Fruit fly (Drosophila melanogaster) whole organism, prepupa: ENCODE data around the gene axo.

Experiments used
- Blimp-1 ChIP-seq: fragments of 200-800 bp; sonication (Bioruptor generic); optimal IDR thresholded peaks from 3 replicates; lab custom pipeline; 2017; ENCODE audit warnings: missing biosample characterization, missing genetic modification characterization, mild to moderate bottlenecking, moderate library complexity, missing genetic modification reagents
- CG10631 ChIP-seq: fragments of 200-800 bp; sonication (Bioruptor generic); optimal IDR thresholded peaks from 2 replicates; lab custom pipeline; 2016; ENCODE audit warnings: missing biosample characterization, missing genetic modification characterization
- CG11294 ChIP-seq: fragments of 200-800 bp; sonication (Bioruptor generic); IDR thresholded peaks from 2 replicates; pipeline ENCODE4 v1.3.6; 2022; ENCODE audit warnings: missing biosample characterization, missing genetic modification characterization
- CG15336 ChIP-seq: fragments of 200-800 bp; sonication (Bioruptor generic); IDR thresholded peaks from 2 replicates; pipeline ENCODE4 v1.3.6; 2022; ENCODE audit warnings: missing biosample characterization, missing genetic modification characterization
- CG16779 ChIP-seq: fragments of 200-800 bp; sonication (Bioruptor generic); optimal IDR thresholded peaks from 3 replicates; lab custom pipeline; 2017; ENCODE audit warnings: missing biosample characterization, mild to moderate bottlenecking, missing genetic modification characterization
- CG31627 ChIP-seq: fragments of 200-800 bp; sonication (Bioruptor generic); optimal IDR thresholded peaks from 3 replicates; lab custom pipeline; 2016; ENCODE audit warnings: missing biosample characterization, missing genetic modification characterization
- CG32006 ChIP-seq: fragments of 200-800 bp; sonication (Bioruptor generic); optimal IDR thresholded peaks from 3 replicates; lab custom pipeline; 2017; ENCODE audit warnings: missing biosample characterization, mild to moderate bottlenecking, missing genetic modification characterization
- CG34406 ChIP-seq: fragments of 200-800 bp; sonication (Bioruptor generic); optimal IDR thresholded peaks from 3 replicates; lab custom pipeline; 2016; ENCODE audit warnings: missing biosample characterization, missing genetic modification characterization
- CG3919 ChIP-seq: fragments of 200-800 bp; sonication (Bioruptor generic); optimal IDR thresholded peaks from 3 replicates; lab custom pipeline; 2016; ENCODE audit warnings: missing biosample characterization, missing genetic modification characterization
- CG4318 ChIP-seq: fragments of 200-800 bp; sonication (Bioruptor generic); optimal IDR thresholded peaks from 3 replicates; lab custom pipeline; 2017; ENCODE audit warnings: missing biosample characterization, mild to moderate bottlenecking, missing genetic modification characterization
- CG6163 ChIP-seq: fragments of 200-800 bp; sonication (Bioruptor generic); IDR thresholded peaks from 3 replicates; pipeline ENCODE4 v1.3.6; 2022; ENCODE audit warnings: missing biosample characterization, missing genetic modification characterization
- CG6276 ChIP-seq: fragments of 200-800 bp; sonication (Bioruptor generic); optimal IDR thresholded peaks from 2 replicates; lab custom pipeline; 2017; ENCODE audit warnings: missing biosample characterization, mild to moderate bottlenecking, missing genetic modification characterization
- CG6792 ChIP-seq: fragments of 200-800 bp; sonication (Bioruptor generic); optimal IDR thresholded peaks from 3 replicates; lab custom pipeline; 2016; ENCODE audit warnings: missing biosample characterization, missing genetic modification characterization
- CG6808 ChIP-seq: fragments of 200-800 bp; sonication (Bioruptor generic); optimal IDR thresholded peaks from 3 replicates; lab custom pipeline; 2017; ENCODE audit warnings: missing biosample characterization, missing genetic modification characterization, mild to moderate bottlenecking, moderate library complexity, missing genetic modification reagents
- CG6854 ChIP-seq: fragments of 200-800 bp; sonication (Bioruptor generic); optimal IDR thresholded peaks from 2 replicates; lab custom pipeline; 2017; ENCODE audit warnings: missing biosample characterization, mild to moderate bottlenecking, missing genetic modification characterization
- CG7368 ChIP-seq: fragments of 200-800 bp; sonication (Bioruptor generic); optimal IDR thresholded peaks from 3 replicates; lab custom pipeline; 2016; ENCODE audit warnings: missing biosample characterization, missing genetic modification characterization
- CG8119 ChIP-seq: fragments of 200-800 bp; sonication (Bioruptor generic); IDR thresholded peaks from 3 replicates; pipeline ENCODE4 v1.3.6; 2022; ENCODE audit warnings: missing biosample characterization, missing genetic modification characterization
- CG8319 ChIP-seq: fragments of 200-800 bp; sonication (Bioruptor generic); optimal IDR thresholded peaks from 3 replicates; lab custom pipeline; 2016; ENCODE audit warnings: missing biosample characterization, missing genetic modification characterization
- CG8632 ChIP-seq: fragments of 200-800 bp; sonication (Bioruptor generic); optimal IDR thresholded peaks from 3 replicates; lab custom pipeline; 2016; ENCODE audit warnings: missing biosample characterization, missing genetic modification characterization
- CG9139 ChIP-seq: fragments of 200-800 bp; sonication (Bioruptor generic); optimal IDR thresholded peaks from 3 replicates; lab custom pipeline; 2017; ENCODE audit warnings: missing biosample characterization, mild to moderate bottlenecking, missing genetic modification characterization
- Eip75B ChIP-seq: fragments of 200-800 bp; sonication (Bioruptor generic); optimal IDR thresholded peaks from 3 replicates; lab custom pipeline; 2016; ENCODE audit warnings: missing biosample characterization, missing genetic modification characterization
- Eip78C ChIP-seq: fragments of 200-800 bp; sonication (Bioruptor generic); peaks from one replicate; lab custom pipeline; 2016; ENCODE audit warnings: missing biosample characterization, missing genetic modification characterization
- Eip93F ChIP-seq: fragments of 200-800 bp; sonication (Bioruptor generic); optimal IDR thresholded peaks from 2 replicates; lab custom pipeline; 2016; ENCODE audit warnings: missing biosample characterization, mild to moderate bottlenecking, missing genetic modification characterization
- Ets21C ChIP-seq: fragments of 200-800 bp; sonication (Bioruptor generic); optimal IDR thresholded peaks from 3 replicates; lab custom pipeline; 2016; ENCODE audit warnings: missing biosample characterization, missing genetic modification characterization
- Ets96B ChIP-seq: fragments of 200-800 bp; optimal IDR thresholded peaks from 2 replicates; lab custom pipeline; 2019; ENCODE audit warnings: missing biosample characterization, mild to moderate bottlenecking, missing genetic modification characterization, moderate library complexity
- Hr4 ChIP-seq: fragments of 200-800 bp; sonication (Bioruptor generic); optimal IDR thresholded peaks from 3 replicates; lab custom pipeline; 2016; ENCODE audit warnings: missing biosample characterization, missing genetic modification characterization
- Lpt ChIP-seq: fragments of 200-800 bp; sonication (Bioruptor generic); optimal IDR thresholded peaks from 3 replicates; lab custom pipeline; 2016; ENCODE audit warnings: missing biosample characterization, missing genetic modification characterization
- Met ChIP-seq: fragments of 200-800 bp; sonication (Bioruptor generic); optimal IDR thresholded peaks from 3 replicates; lab custom pipeline; 2016; ENCODE audit warnings: missing biosample characterization, missing genetic modification characterization
- Smox ChIP-seq: fragments of 200-800 bp; sonication (Bioruptor generic); optimal IDR thresholded peaks from 3 replicates; lab custom pipeline; 2016; ENCODE audit warnings: missing biosample characterization, missing genetic modification characterization
- Sox14 ChIP-seq: fragments of 200-800 bp; sonication (Bioruptor generic); optimal IDR thresholded peaks from 3 replicates; lab custom pipeline; 2016; ENCODE audit warnings: missing biosample characterization, missing genetic modification characterization
- Sox15 ChIP-seq: fragments of 200-800 bp; sonication (Bioruptor generic); optimal IDR thresholded peaks from 3 replicates; lab custom pipeline; 2016; ENCODE audit warnings: missing biosample characterization, missing genetic modification characterization
- cyc ChIP-seq: fragments of 200-800 bp; sonication (Bioruptor generic); optimal IDR thresholded peaks from 3 replicates; lab custom pipeline; 2016; ENCODE audit warnings: missing biosample characterization, missing genetic modification characterization
- dsx ChIP-seq: fragments of 200-800 bp; optimal IDR thresholded peaks from 3 replicates; lab custom pipeline; 2019; ENCODE audit warnings: missing biosample characterization, mild to moderate bottlenecking, missing genetic modification characterization, moderate library complexity; ENCODE audit not compliant: poor library complexity, severe bottlenecking
- eg ChIP-seq: fragments of 200-800 bp; sonication (Bioruptor generic); IDR thresholded peaks from 3 replicates; pipeline ENCODE4 v1.3.6; 2022; ENCODE audit warnings: missing biosample characterization, missing genetic modification characterization
- esn ChIP-seq: fragments of 200-800 bp; sonication (Bioruptor generic); optimal IDR thresholded peaks from 2 replicates; lab custom pipeline; 2016; ENCODE audit warnings: missing biosample characterization, mild to moderate bottlenecking, missing genetic modification characterization, moderate library complexity
- fd59A ChIP-seq: fragments of 200-800 bp; sonication (Bioruptor generic); optimal IDR thresholded peaks from 2 replicates; lab custom pipeline; 2017; ENCODE audit warnings: missing biosample characterization, mild to moderate bottlenecking, missing genetic modification characterization, missing genetic modification reagents
- fd85E ChIP-seq: fragments of 200-800 bp; sonication (Bioruptor generic); optimal IDR thresholded peaks from 3 replicates; lab custom pipeline; 2016; ENCODE audit warnings: missing biosample characterization, missing genetic modification characterization
- fkh ChIP-seq: fragments of 200-800 bp; sonication (Bioruptor generic); optimal IDR thresholded peaks from 3 replicates; lab custom pipeline; 2017; ENCODE audit warnings: missing biosample characterization, mild to moderate bottlenecking, missing genetic modification characterization, moderate library complexity
- lz ChIP-seq: fragments of 200-800 bp; sonication (Bioruptor generic); optimal IDR thresholded peaks from 3 replicates; lab custom pipeline; 2016; ENCODE audit warnings: missing biosample characterization, missing genetic modification characterization
- net ChIP-seq: fragments of 200-800 bp; sonication (Bioruptor generic); optimal IDR thresholded peaks from 3 replicates; lab custom pipeline; 2016; ENCODE audit warnings: missing biosample characterization, missing genetic modification characterization
- pdm3 ChIP-seq: fragments of 200-800 bp; sonication (Bioruptor generic); optimal IDR thresholded peaks from 3 replicates; lab custom pipeline; 2016; ENCODE audit warnings: missing biosample characterization, missing genetic modification characterization
- salr ChIP-seq, 2 experiments: fragments of 200-800 bp; sonication (Bioruptor generic); optimal IDR thresholded peaks; 3 replicates each; lab custom pipeline; 2016 to 2018; ENCODE audit warnings: missing biosample characterization in 2 of 2, missing genetic modification characterization in 2 of 2, mild to moderate bottlenecking in 1 of 2
- spab ChIP-seq: fragments of 200-800 bp; sonication (Bioruptor generic); optimal IDR thresholded peaks from 2 replicates; lab custom pipeline; 2017; ENCODE audit warnings: missing biosample characterization, mild to moderate bottlenecking, missing genetic modification characterization, missing genetic modification reagents
- svp ChIP-seq: fragments of 200-800 bp; sonication (Bioruptor generic); peaks from one replicate; lab custom pipeline; 2016; ENCODE audit warnings: missing biosample characterization, missing genetic modification characterization
- topi ChIP-seq: fragments of 200-800 bp; sonication (Bioruptor generic); optimal IDR thresholded peaks from 3 replicates; lab custom pipeline; 2016; ENCODE audit warnings: missing biosample characterization, missing genetic modification characterization
- vri ChIP-seq: fragments of 200-800 bp; sonication (Bioruptor generic); optimal IDR thresholded peaks from 3 replicates; lab custom pipeline; 2016; ENCODE audit warnings: missing biosample characterization, mild to moderate bottlenecking, missing genetic modification characterization

Gene axo

dm6 chr3L:4700091-4700490 lies 13.0 kb upstream of the axo start (continued):
- TF ChIP-seq CG6276 (GFP tag; lab: Kevin White, UChicago), result peak; percentile 18
- TF ChIP-seq Eip75B, result no peak
- TF ChIP-seq CG32006, result peak; percentile 40
- no peak for TF ChIP-seq salr (GFP tag; optimal IDR thresholded peaks at IDR 0.05; lab: Kevin White, UChicago)
- no peak for TF ChIP-seq Ets96B (tag; lab: Kevin White, UChicago)
- TF ChIP-seq Eip93F (GFP tag; lab: Kevin White, UChicago), result no peak

- no peak for TF ChIP-seq fd85E
- peak; percentile 75 for TF ChIP-seq dsx (GFP tag; lab: Kevin White, UChicago)
- TF ChIP-seq Blimp-1, result no peak
- TF ChIP-seq CG8319 (GFP tag; lab: Kevin White, UChicago), result no peak
- TF ChIP-seq Eip78C (GFP tag; lab: Kevin White, UChicago), result peak; percentile 3
- no peak for TF ChIP-seq Ets21C
- no peak for TF ChIP-seq CG6808 (GFP tag; lab: Kevin White, UChicago)
- no peak for TF ChIP-seq salr (GFP tag; optimal IDR thresholded peaks at IDR 0.05; lab: Kevin White, UChicago)
- TF ChIP-seq Ets96B (tag; lab: Kevin White, UChicago), result no peak
Measured at dm6 chr3L:4698496-4698895, 11.4 kb upstream of the axo start.

- TF ChIP-seq CG11294 (GFP tag; lab: Robert Waterston, UW) (peak; percentile 64), dsx (GFP tag; lab: Kevin White, UChicago) (no peak), CG34406 (GFP tag; lab: Kevin White, UChicago) (peak; percentile 87), net (GFP tag; lab: Kevin White, UChicago) (peak; percentile 88), CG6163 (GFP tag; lab: Robert Waterston, UW) (peak; percentile 95), eg (peak; percentile 92), CG3919 (GFP tag; lab: Kevin White, UChicago) (peak; percentile 95), Eip93F (GFP tag; lab: Kevin White, UChicago) (no peak), CG6792 (GFP tag; lab: Kevin White, UChicago) (peak; percentile 86), CG32006 (peak; percentile 91), CG4318 (GFP tag; lab: Kevin White, UChicago) (peak; percentile 77), CG16779 (peak; percentile 36), CG31627 (GFP tag; lab: Kevin White, UChicago) (peak; percentile 94), CG9139 (peak; percentile 43), CG7368 (GFP tag; lab: Kevin White, UChicago) (peak; percentile 86), Eip75B (peak; percentile 86), cyc (GFP tag; lab: Kevin White, UChicago) (peak; percentile 94), svp (GFP tag; lab: Kevin White, UChicago) (peak; percentile 70), Smox (GFP tag; lab: Kevin White, UChicago) (peak; percentile 88), CG8119 (GFP tag; lab: Robert Waterston, UW) (peak; percentile 88), Sox15 (GFP tag; lab: Kevin White, UChicago) (peak; percentile 85), Sox14 (GFP tag; lab: Kevin White, UChicago) (peak; percentile 87), Met (GFP tag; lab: Kevin White, UChicago) (peak; percentile 89), salr (GFP tag; optimal IDR thresholded peaks at IDR 0.05; lab: Kevin White, UChicago) (peak; percentile 67 to 68), fd59A (GFP tag; lab: Kevin White, UChicago) (peak; percentile 73), topi (GFP tag; lab: Kevin White, UChicago) (peak; percentile 93), fd85E (peak; percentile 77), Ets96B (tag; lab: Kevin White, UChicago) (peak; percentile 77), CG10631 (peak; percentile 70), vri (peak; percentile 69), CG15336 (GFP tag; lab: Robert Waterston, UW) (peak; percentile 89), CG6276 (GFP tag; lab: Kevin White, UChicago) (peak; percentile 87), pdm3 (GFP tag; lab: Kevin White, UChicago) (peak; percentile 91), esn (GFP tag; lab: Kevin White, UChicago) (peak; percentile 87), CG6854 (GFP tag; lab: Kevin White, UChicago) (peak; percentile 33), lz (GFP tag; lab: Kevin White, UChicago) (peak; percentile 82), spab (GFP tag; lab: Kevin White, UChicago) (peak; percentile 69), fkh (GFP tag; lab: Kevin White, UChicago) (no peak), Ets21C (peak; percentile 78), CG8632 (GFP tag; lab: Kevin White, UChicago) (peak; percentile 89), CG8319 (GFP tag; lab: Kevin White, UChicago) (peak; percentile 86), CG6808 (GFP tag; lab: Kevin White, UChicago) (peak; percentile 73), Hr4 (GFP tag; lab: Kevin White, UChicago) (peak; percentile 91), Lpt (GFP tag; lab: Kevin White, UChicago) (peak; percentile 81)
Measured at dm6 chr3L:4698032-4698431, 10.9 kb upstream of the axo start.
